Worm (Caenorhabditis elegans): Measurements from ENCODE around the gene Y70C5A.4.

Y70C5A.4 gene

DNA sequence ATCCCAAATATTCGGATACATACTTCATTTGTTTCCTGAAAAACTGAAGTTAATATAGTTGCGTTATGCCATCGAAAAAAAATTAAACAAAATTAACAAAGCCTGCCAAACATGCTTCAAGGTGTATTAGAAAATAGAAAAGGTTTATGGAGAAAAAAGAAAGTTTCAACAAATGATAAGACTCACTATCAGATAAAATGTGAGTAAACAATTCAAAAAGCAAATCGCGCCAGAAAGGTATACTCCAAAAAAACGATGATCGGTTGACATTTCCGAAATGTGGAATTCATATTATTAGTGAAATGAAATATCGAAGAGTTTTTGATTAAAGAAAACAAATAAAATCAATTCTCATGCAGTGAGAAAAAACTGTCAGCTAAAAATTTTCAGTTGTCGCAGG lies 3.3 kb downstream of the Y70C5A.4 start, which contains the start of gene Y70C5A.3:
TSS of gene Y70C5A.3 (minus strand) at position 50 of the 400 bp plus-strand sequence.
- TF ChIP-seq unc-62 (GFP tag; optimal IDR thresholded peaks at IDR 0.05 in 1 of 2) (peak in 1 of 2 experiments; percentile 76), unc-62 (tag; optimal IDR thresholded peaks at IDR 0.05) (no peak), pqm-1 (tag; optimal IDR thresholded peaks at IDR 0.05) (peak; percentile 34), daf-16 (GFP tag; optimal IDR thresholded peaks at IDR 0.05) (no peak), daf-16 (tag; optimal IDR thresholded peaks at IDR 0.05) (peak; percentile 92), dve-1 (tag; optimal IDR thresholded peaks at IDR 0.05; ENCODE audit: insufficient read depth) (peak; percentile 42), ces-1 (GFP tag; optimal IDR thresholded peaks at IDR 0.05) (no peak)

DNA sequence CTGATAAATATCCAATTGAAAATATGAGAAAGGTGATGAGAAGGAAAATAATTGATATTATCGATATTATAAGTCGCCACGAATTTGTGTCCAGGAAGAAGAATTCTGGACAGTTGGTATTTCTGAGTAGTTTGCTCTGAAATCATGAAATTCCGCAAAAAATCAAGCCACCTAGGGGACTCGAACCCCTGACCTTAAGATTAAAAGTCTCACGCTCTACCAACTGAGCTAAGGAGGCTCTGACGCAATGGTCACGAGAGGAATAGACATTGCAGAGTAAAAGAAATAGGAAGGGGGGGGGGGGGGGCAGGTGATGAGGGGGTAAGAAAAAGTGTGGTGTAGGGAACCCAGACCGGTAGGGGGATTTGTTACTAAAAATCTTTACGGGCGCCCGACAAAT lies 4.3 kb downstream of the Y70C5A.4 start:
- TF ChIP-seq spr-3 (GFP tag; optimal IDR thresholded peaks at IDR 0.05) (peak; percentile 33), nhr-77 (tag; optimal IDR thresholded peaks at IDR 0.05) (no peak), vab-7 (GFP tag; IDR thresholded peaks at IDR 0.05) (peak; percentile 54; the same call in 1 of the 2 replicates), nhr-111 (GFP tag; optimal IDR thresholded peaks at IDR 0.05) (peak; percentile 1), dmd-6 (GFP tag; IDR thresholded peaks at IDR 0.05) (peak; percentile 38), dmd-9 (GFP tag; IDR thresholded peaks at IDR 0.05) (no peak), D1046.2 (GFP tag; IDR thresholded peaks at IDR 0.05) (0 out of 2 replicates have a peak, but pooled peaks have one; percentile 53), lim-7 (GFP tag; IDR thresholded peaks at IDR 0.05) (peak; percentile 77), F37D6.2 (tag; optimal IDR thresholded peaks at IDR 0.05) (no peak), arid-1 (GFP tag; conservative IDR thresholded peaks at IDR 0.05) (peak; percentile 49; the same call in 1 of the 2 replicates), T26A8.4 (GFP tag; IDR thresholded peaks at IDR 0.05) (peak; percentile 27; the same call in 1 of the 2 replicates), mdt-29 (GFP tag; IDR thresholded peaks at IDR 0.05) (0 out of 2 replicates have a peak, but pooled peaks have one; percentile 26)

DNA sequence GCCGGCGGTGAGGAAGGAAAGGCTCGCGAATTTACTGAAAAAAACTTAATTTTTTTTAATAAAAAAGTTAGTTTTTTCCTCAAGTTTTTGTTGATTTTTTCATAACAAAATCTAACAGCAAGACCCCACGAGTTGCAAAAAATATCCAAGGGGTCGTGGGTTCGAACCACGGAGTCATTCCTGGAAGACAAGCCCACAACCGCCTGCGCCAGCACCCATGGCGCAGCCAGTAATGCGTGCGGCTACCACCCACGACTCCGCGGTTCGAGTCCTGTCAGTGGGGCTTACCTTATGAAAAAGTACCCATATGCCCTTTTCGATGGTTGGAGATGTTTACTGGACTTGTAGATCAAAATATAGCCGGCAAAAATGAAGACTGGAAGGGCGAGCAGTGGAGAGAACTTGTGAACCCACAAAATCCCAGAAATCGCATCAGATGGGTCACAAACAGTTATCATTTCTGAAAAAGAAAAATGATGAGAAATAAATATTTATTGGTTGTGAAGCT lies 5.2 kb downstream of the Y70C5A.4 start, which contains the start of gene Y70C5A.2:
TSS of gene Y70C5A.2 (minus strand) at position 458 of the 508 bp plus-strand sequence.
- TF ChIP-seq T20F7.1 (GFP tag; optimal IDR thresholded peaks at IDR 0.05), result no peak
- TF ChIP-seq ztf-11 (tag; optimal IDR thresholded peaks at IDR 0.05), result no peak
- 0 out of 2 replicates have a peak, but pooled peaks have one; percentile 9 for TF ChIP-seq snpc-1.2 (GFP tag; IDR thresholded peaks at IDR 0.05)
- TF ChIP-seq unc-62 (GFP tag; optimal IDR thresholded peaks at IDR 0.05 in 1 of 2), result peak in 1 of 2 experiments; percentile 20
- no peak for TF ChIP-seq unc-62 (tag; optimal IDR thresholded peaks at IDR 0.05)

DNA sequence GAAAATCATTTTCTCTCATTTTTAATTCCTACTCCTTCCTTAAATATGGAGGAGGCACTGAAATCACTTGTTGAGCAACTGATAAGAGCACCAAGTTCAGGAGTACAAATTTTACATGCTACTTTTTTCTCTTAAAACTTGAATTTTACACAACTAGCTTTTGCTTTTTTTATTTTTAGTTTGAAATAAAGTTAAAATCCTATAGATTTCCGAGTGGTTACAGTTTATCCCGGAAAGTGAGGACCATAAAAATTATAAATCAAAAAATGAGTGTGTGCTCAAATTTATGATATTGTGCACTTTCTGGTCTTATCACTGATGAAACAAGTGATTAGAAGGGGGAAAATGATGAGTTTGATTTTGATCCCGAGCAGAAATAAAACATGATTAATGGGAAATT lies 10.4 kb downstream of the Y70C5A.4 start, which contains the start of gene oac-53:
TSS of gene oac-53 (minus strand) at position 9 of the 400 bp plus-strand sequence.
- TF ChIP-seq pqm-1 (tag; optimal IDR thresholded peaks at IDR 0.05) (peak; percentile 62), egl-27 (tag; optimal IDR thresholded peaks at IDR 0.05) (no peak), T20F7.1 (GFP tag; optimal IDR thresholded peaks at IDR 0.05) (no peak), mxl-2 (GFP tag; conservative IDR thresholded peaks at IDR 0.05) (no peak), spr-1 (tag; optimal IDR thresholded peaks at IDR 0.05) (no peak), ces-1 (GFP tag; optimal IDR thresholded peaks at IDR 0.05) (no peak), hlh-11 (tag; optimal IDR thresholded peaks at IDR 0.05) (peak; percentile 4), tra-1 (GFP tag; IDR thresholded peaks at IDR 0.05) (no peak), lir-3 (tag; optimal IDR thresholded peaks at IDR 0.05) (no peak), lsy-2 (tag; optimal IDR thresholded peaks at IDR 0.05) (no peak), aha-1 (tag) (no peak), mdl-1 (tag; optimal IDR thresholded peaks at IDR 0.05) (no peak), Y75B8A.6 (GFP tag; IDR thresholded peaks at IDR 0.05) (no peak), madf-9 (GFP tag; conservative IDR thresholded peaks at IDR 0.05) (no peak), dpl-1 (GFP tag; optimal IDR thresholded peaks at IDR 0.05) (no peak), hif-1 (tag; optimal IDR thresholded peaks at IDR 0.05) (no peak), nhr-28 (tag; optimal IDR thresholded peaks at IDR 0.05) (peak; percentile 7), daf-8 (GFP tag; IDR thresholded peaks at IDR 0.05) (no peak), hlh-30 (tag; optimal IDR thresholded peaks at IDR 0.05; ENCODE audit: insufficient read depth) (no peak), php-3 (GFP tag; IDR thresholded peaks at IDR 0.05) (peak; percentile 59; the same call in 1 of the 2 replicates)

Data from whole organism, L4 larva.